Worm (Caenorhabditis elegans) whole organism, early embryonic: ENCODE results near the gene C32D5.10.

ENCODE experiments used
- B0310.2 ChIP-seq: sonication (generic microtip); optimal IDR thresholded peaks from 2 replicates; lab custom pipeline; 2016; ENCODE audit warnings: mild to moderate bottlenecking, missing genetic modification characterization, missing compliant biosample characterization
- F13C5.2 ChIP-seq: sonication (generic microtip); optimal IDR thresholded peaks from 2 replicates; lab custom pipeline; 2017; ENCODE audit warnings: mild to moderate bottlenecking, missing genetic modification characterization, inconsistent platforms, missing compliant biosample characterization
- aly-1 ChIP-seq: sonication (generic microtip); optimal IDR thresholded peaks from 2 replicates; lab custom pipeline; 2016; ENCODE audit warnings: missing genetic modification characterization, missing compliant biosample characterization
- ama-1 ChIP-seq: fragments of 150-350 bp; optimal IDR thresholded peaks from 2 replicates; lab custom pipeline; 2014
- ceh-13 ChIP-seq: fragments of 200-800 bp; sonication (Bioruptor generic); optimal IDR thresholded peaks from 2 replicates; lab custom pipeline; 2018; ENCODE audit warnings: mild to moderate bottlenecking, missing genetic modification characterization, missing compliant biosample characterization
- ceh-36 ChIP-seq: sonication (generic microtip); optimal IDR thresholded peaks from 2 replicates; lab custom pipeline; 2016; ENCODE audit warnings: missing genetic modification characterization, inconsistent platforms, missing compliant biosample characterization
- ets-7 ChIP-seq: sonication (generic microtip); optimal IDR thresholded peaks from 2 replicates; lab custom pipeline; 2016; ENCODE audit warnings: missing genotype, missing genetic modification characterization, missing compliant biosample characterization
- flt-1 ChIP-seq: fragments of 200-800 bp; sonication (Bioruptor generic); IDR thresholded peaks from 2 replicates; pipeline ENCODE4 v1.3.6; 2022; ENCODE audit warnings: missing genetic modification characterization, missing compliant biosample characterization
- hmbx-1 ChIP-seq: sonication (generic microtip); optimal IDR thresholded peaks from 2 replicates; lab custom pipeline; 2016; ENCODE audit warnings: mild to moderate bottlenecking, missing genetic modification characterization, missing compliant biosample characterization
- hmg-4 ChIP-seq: fragments of 200-800 bp; sonication (Bioruptor generic); optimal IDR thresholded peaks from 2 replicates; lab custom pipeline; 2018; ENCODE audit warnings: mild to moderate bottlenecking, missing genetic modification characterization, missing compliant biosample characterization
- hnd-1 ChIP-seq: sonication (generic microtip); optimal IDR thresholded peaks from 2 replicates; lab custom pipeline; 2016; ENCODE audit warnings: missing genetic modification characterization, missing compliant biosample characterization
- pes-1 ChIP-seq: fragments of 200-800 bp; sonication (Bioruptor generic); IDR thresholded peaks from 2 replicates; pipeline ENCODE4 v1.3.6; 2022; ENCODE audit warnings: missing genetic modification reagents, missing genetic modification characterization, missing compliant biosample characterization
- scrt-1 ChIP-seq: fragments of 200-800 bp; sonication (Bioruptor generic); IDR thresholded peaks from 2 replicates; pipeline ENCODE4 v1.3.6; 2022; ENCODE audit warnings: missing genetic modification characterization, missing compliant biosample characterization
- sea-1 ChIP-seq: fragments of 200-800 bp; sonication (Bioruptor generic); conservative IDR thresholded peaks from 2 replicates; pipeline ENCODE4 v1.3.6; 2022; ENCODE audit warnings: missing genetic modification characterization, missing compliant biosample characterization
- tbx-11 ChIP-seq: fragments of 200-800 bp; sonication (Bioruptor generic); IDR thresholded peaks from 2 replicates; pipeline ENCODE4 v1.3.6; 2022; ENCODE audit warnings: missing genetic modification characterization, missing compliant biosample characterization
- tbx-37 ChIP-seq: fragments of 200-800 bp; sonication (Bioruptor generic); conservative IDR thresholded peaks from 2 replicates; pipeline ENCODE4 v1.3.6; 2022; ENCODE audit warnings: missing genetic modification reagents, missing genetic modification characterization, missing compliant biosample characterization
- tra-4 ChIP-seq: sonication (generic microtip); optimal IDR thresholded peaks from 2 replicates; lab custom pipeline; 2017; ENCODE audit warnings: missing genetic modification characterization, missing compliant biosample characterization

C32D5.10 gene

ce11 chrII:6322979-6323378 is 28.8 kb downstream of the C32D5.10 start, which contains the start of gene C32D5.4:
Gene C32D5.4 (minus strand): TSS chrII:6323079.
- TF ChIP-seq hnd-1 (tag; lab: Kevin White, UChicago) (no peak), hmbx-1 (no peak), tra-4 (tag; lab: Kevin White, UChicago) (no peak), aly-1 (no peak), F13C5.2 (tag; lab: Kevin White, UChicago) (no peak), tbx-37 (no peak), pes-1 (GFP tag; lab: Robert Waterston, UW) (no peak), ets-7 (tag; lab: Kevin White, UChicago) (no peak)

ce11 chrII:6322081-6322480 is 29.7 kb downstream of the C32D5.10 start:
- TF ChIP-seq tbx-11 (GFP tag; lab: Robert Waterston, UW): no peak
- no peak for TF ChIP-seq tbx-37
- no peak for TF ChIP-seq hmg-4
- no peak for TF ChIP-seq ceh-13 (GFP tag; lab: Kevin White, UChicago)
- TF ChIP-seq pes-1 (GFP tag; lab: Robert Waterston, UW): no peak
- no peak for TF ChIP-seq ama-1 (lab: Kevin White, UChicago)
- no peak for TF ChIP-seq hmbx-1
- no peak for TF ChIP-seq F13C5.2 (tag; lab: Kevin White, UChicago)
- TF ChIP-seq ceh-36: no peak
- TF ChIP-seq B0310.2 (tag; lab: Kevin White, UChicago): no peak
- no peak for TF ChIP-seq tra-4 (tag; lab: Kevin White, UChicago)
- no peak for TF ChIP-seq ets-7 (tag; lab: Kevin White, UChicago)
- TF ChIP-seq flt-1 (GFP tag; lab: Robert Waterston, UW): no peak
- no peak for TF ChIP-seq hnd-1 (tag; lab: Kevin White, UChicago)
- TF ChIP-seq aly-1: no peak
- no peak for TF ChIP-seq sea-1 (GFP tag; lab: Robert Waterston, UW)
- TF ChIP-seq scrt-1 (GFP tag; lab: Robert Waterston, UW): no peak

- TF ChIP-seq tbx-11 (GFP tag; lab: Robert Waterston, UW): no peak
- TF ChIP-seq flt-1 (GFP tag; lab: Robert Waterston, UW): no peak
- no peak for TF ChIP-seq ama-1 (lab: Kevin White, UChicago)
- TF ChIP-seq ceh-36: no peak
- no peak for TF ChIP-seq hmbx-1
- TF ChIP-seq pes-1 (GFP tag; lab: Robert Waterston, UW): no peak
- no peak for TF ChIP-seq tra-4 (tag; lab: Kevin White, UChicago)
- no peak for TF ChIP-seq ets-7 (tag; lab: Kevin White, UChicago)
- TF ChIP-seq aly-1: no peak
- TF ChIP-seq hmg-4: no peak
Measured at ce11 chrII:6320655-6321388, 31.0 kb downstream of the C32D5.10 start, which contains the start of gene efr-3. Gene efr-3 (minus strand): TSS chrII:6321159.

- TF ChIP-seq ama-1 (lab: Kevin White, UChicago) (no peak), ets-7 (tag; lab: Kevin White, UChicago) (no peak), tbx-37 (no peak), hnd-1 (tag; lab: Kevin White, UChicago) (no peak), ceh-13 (GFP tag; lab: Kevin White, UChicago) (no peak), hmbx-1 (no peak), B0310.2 (tag; lab: Kevin White, UChicago) (no peak), hmg-4 (no peak), pes-1 (GFP tag; lab: Robert Waterston, UW) (no peak), sea-1 (GFP tag; lab: Robert Waterston, UW) (no peak), tra-4 (tag; lab: Kevin White, UChicago) (no peak), scrt-1 (GFP tag; lab: Robert Waterston, UW) (no peak), flt-1 (GFP tag; lab: Robert Waterston, UW) (no peak), tbx-11 (GFP tag; lab: Robert Waterston, UW) (no peak), aly-1 (no peak), ceh-36 (no peak), F13C5.2 (tag; lab: Kevin White, UChicago) (no peak)
Measured at ce11 chrII:6311888-6312287, 39.9 kb downstream of the C32D5.10 start.

ce11 chrII:6311459-6311858 is 40.3 kb downstream of the C32D5.10 start:
- TF ChIP-seq flt-1 (GFP tag; lab: Robert Waterston, UW) (no peak), ceh-13 (GFP tag; lab: Kevin White, UChicago) (no peak), tra-4 (tag; lab: Kevin White, UChicago) (no peak), tbx-11 (GFP tag; lab: Robert Waterston, UW) (no peak), ceh-36 (no peak), hmbx-1 (no peak), scrt-1 (GFP tag; lab: Robert Waterston, UW) (no peak), B0310.2 (tag; lab: Kevin White, UChicago) (no peak), tbx-37 (no peak), aly-1 (no peak), hmg-4 (no peak), pes-1 (GFP tag; lab: Robert Waterston, UW) (no peak), sea-1 (GFP tag; lab: Robert Waterston, UW) (no peak), ama-1 (lab: Kevin White, UChicago) (no peak), ets-7 (tag; lab: Kevin White, UChicago) (no peak), hnd-1 (tag; lab: Kevin White, UChicago) (no peak)

- TF ChIP-seq tbx-37: no peak
- no peak for TF ChIP-seq hnd-1 (tag; lab: Kevin White, UChicago)
- no peak for TF ChIP-seq hmbx-1
- TF ChIP-seq hmg-4: no peak
- no peak for TF ChIP-seq F13C5.2 (tag; lab: Kevin White, UChicago)
- TF ChIP-seq tbx-11 (GFP tag; lab: Robert Waterston, UW): no peak
- no peak for TF ChIP-seq B0310.2 (tag; lab: Kevin White, UChicago)
- no peak for TF ChIP-seq sea-1 (GFP tag; lab: Robert Waterston, UW)
Measured at ce11 chrII:6309198-6309597, 42.6 kb downstream of the C32D5.10 start, which contains the start of gene glb-10. Gene glb-10 (minus strand): TSS chrII:6309298.

ce11 chrII:6306125-6306524 is 45.7 kb downstream of the C32D5.10 start, which contains the start of gene C29F5.8:
Gene C29F5.8 (plus strand): TSS chrII:6306425.
- TF ChIP-seq aly-1: no peak
- no peak for TF ChIP-seq scrt-1 (GFP tag; lab: Robert Waterston, UW)
- no peak for TF ChIP-seq ama-1 (lab: Kevin White, UChicago)
- TF ChIP-seq flt-1 (GFP tag; lab: Robert Waterston, UW): no peak
- no peak for TF ChIP-seq ceh-13 (GFP tag; lab: Kevin White, UChicago)
